Fruit fly (Drosophila melanogaster) whole organism, pupa: Measurements from ENCODE around the gene CG44227.

Source experiments
- CG13204 ChIP-seq: fragments of 200-800 bp; sonication (Bioruptor generic); optimal IDR thresholded peaks from 2 replicates; lab custom pipeline; 2018; ENCODE audit warnings: missing biosample characterization, mild to moderate bottlenecking, missing genetic modification characterization, moderate library complexity
- CG14655 ChIP-seq: fragments of 200-800 bp; sonication (Bioruptor generic); optimal IDR thresholded peaks from 3 replicates; lab custom pipeline; 2017; ENCODE audit warnings: mild to moderate bottlenecking, missing biosample characterization, missing genetic modification reagents, missing genetic modification characterization
- CG8159 ChIP-seq: fragments of 200-800 bp; sonication (Bioruptor generic); optimal IDR thresholded peaks from 3 replicates; lab custom pipeline; 2018; ENCODE audit warnings: missing biosample characterization, mild to moderate bottlenecking, missing genetic modification characterization, moderate library complexity
- Ets98B ChIP-seq: fragments of 200-800 bp; sonication (Bioruptor generic); IDR thresholded peaks from 2 replicates; pipeline ENCODE4 v1.3.6; 2022; ENCODE audit warnings: missing biosample characterization, missing genetic modification characterization
- Pif1A ChIP-seq: fragments of 200-800 bp; sonication (Bioruptor generic); optimal IDR thresholded peaks from 3 replicates; lab custom pipeline; 2016; ENCODE audit warnings: missing biosample characterization, missing genetic modification characterization
- fd96Ca ChIP-seq: fragments of 200-800 bp; sonication (Bioruptor generic); IDR thresholded peaks from 3 replicates; pipeline ENCODE4 v1.3.6; 2022; ENCODE audit warnings: missing biosample characterization, missing genetic modification characterization
- gl ChIP-seq: fragments of 200-800 bp; sonication (Bioruptor generic); optimal IDR thresholded peaks from 2 replicates; lab custom pipeline; 2018; ENCODE audit warnings: missing biosample characterization, mild to moderate bottlenecking, missing genetic modification characterization

dm6 chr3R:8726632-8727031 lies 41.7 kb upstream of the CG44227 start, which contains the start of gene CG8159:
- TF ChIP-seq gl (tag; lab: Kevin White, UChicago): no peak
- TF ChIP-seq Ets98B (GFP tag; lab: Robert Waterston, UW): no peak
- TF ChIP-seq CG13204 (GFP tag; lab: Kevin White, UChicago): no peak
- TF ChIP-seq CG8159 (tag; lab: Kevin White, UChicago): no peak
- TF ChIP-seq Pif1A (GFP tag; lab: Kevin White, UChicago): no peak
- TF ChIP-seq CG14655 (GFP tag; lab: Kevin White, UChicago): no peak
- TF ChIP-seq fd96Ca (GFP tag; lab: Robert Waterston, UW): no peak
